Worm (Caenorhabditis elegans): ENCODE data around the gene srx-23.

DNA sequence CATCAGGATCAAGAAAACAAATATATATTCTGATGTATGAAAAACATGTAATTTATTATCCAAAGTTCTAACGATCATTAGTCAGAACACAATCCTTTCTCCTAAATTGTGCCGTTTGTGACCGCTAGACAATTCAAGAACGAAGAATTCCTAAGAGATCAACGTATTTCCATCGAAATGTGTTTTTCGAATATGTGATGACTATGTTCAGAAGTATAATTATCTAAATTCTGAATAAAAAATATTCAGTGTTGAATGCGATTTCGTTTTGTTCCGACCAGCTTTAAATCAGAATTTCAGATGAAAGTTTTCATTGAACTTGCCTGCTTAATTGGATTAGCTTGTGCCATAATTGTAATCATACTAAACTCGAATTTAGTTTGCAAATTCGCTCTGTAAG, 20.1 kb downstream of the srx-23 start, which contains the start of gene srbc-37:
- TF ChIP-seq dao-5 (tag; optimal IDR thresholded peaks at IDR 0.05) = no peak
- no peak for TF ChIP-seq W03F9.2 (tag; optimal IDR thresholded peaks at IDR 0.05)
